Fruit fly (Drosophila melanogaster) whole organism, prepupa: ENCODE results near the gene mwh.
"Not testable (repeated sequence)": the region's sequence is repeated elsewhere in the genome, so short reads cannot be mapped to it uniquely, and the experiment has no call there.

ENCODE experiments used
- Blimp-1 ChIP-seq: fragments of 200-800 bp; sonication (Bioruptor generic); optimal IDR thresholded peaks from 3 replicates; lab custom pipeline; 2017; ENCODE audit warnings: missing biosample characterization, missing genetic modification characterization, mild to moderate bottlenecking, moderate library complexity, missing genetic modification reagents
- CG10631 ChIP-seq: fragments of 200-800 bp; sonication (Bioruptor generic); optimal IDR thresholded peaks from 2 replicates; lab custom pipeline; 2016; ENCODE audit warnings: missing biosample characterization, missing genetic modification characterization
- CG10669 ChIP-seq: fragments of 200-800 bp; sonication (Bioruptor generic); optimal IDR thresholded peaks from 3 replicates; lab custom pipeline; 2018; ENCODE audit warnings: missing biosample characterization, mild to moderate bottlenecking, missing genetic modification characterization, moderate library complexity
- CG11294 ChIP-seq: fragments of 200-800 bp; sonication (Bioruptor generic); IDR thresholded peaks from 2 replicates; pipeline ENCODE4 v1.3.6; 2022; ENCODE audit warnings: missing biosample characterization, missing genetic modification characterization
- CG15336 ChIP-seq: fragments of 200-800 bp; sonication (Bioruptor generic); IDR thresholded peaks from 2 replicates; pipeline ENCODE4 v1.3.6; 2022; ENCODE audit warnings: missing biosample characterization, missing genetic modification characterization
- CG1621 ChIP-seq: fragments of 200-800 bp; sonication (Bioruptor generic); optimal IDR thresholded peaks from 3 replicates; lab custom pipeline; 2018; ENCODE audit warnings: missing biosample characterization, mild to moderate bottlenecking, missing genetic modification characterization
- CG16779 ChIP-seq: fragments of 200-800 bp; sonication (Bioruptor generic); optimal IDR thresholded peaks from 3 replicates; lab custom pipeline; 2017; ENCODE audit warnings: missing biosample characterization, mild to moderate bottlenecking, missing genetic modification characterization
- CG3032 ChIP-seq: fragments of 200-800 bp; optimal IDR thresholded peaks from 2 replicates; lab custom pipeline; 2019; ENCODE audit warnings: missing biosample characterization, mild to moderate bottlenecking, missing genetic modification characterization, moderate library complexity
- CG32006 ChIP-seq: fragments of 200-800 bp; sonication (Bioruptor generic); optimal IDR thresholded peaks from 3 replicates; lab custom pipeline; 2017; ENCODE audit warnings: missing biosample characterization, mild to moderate bottlenecking, missing genetic modification characterization
- CG34406 ChIP-seq: fragments of 200-800 bp; sonication (Bioruptor generic); optimal IDR thresholded peaks from 3 replicates; lab custom pipeline; 2016; ENCODE audit warnings: missing biosample characterization, missing genetic modification characterization
- CG4318 ChIP-seq: fragments of 200-800 bp; sonication (Bioruptor generic); optimal IDR thresholded peaks from 3 replicates; lab custom pipeline; 2017; ENCODE audit warnings: missing biosample characterization, mild to moderate bottlenecking, missing genetic modification characterization
- CG6808 ChIP-seq: fragments of 200-800 bp; sonication (Bioruptor generic); optimal IDR thresholded peaks from 3 replicates; lab custom pipeline; 2017; ENCODE audit warnings: missing biosample characterization, missing genetic modification characterization, mild to moderate bottlenecking, moderate library complexity, missing genetic modification reagents
- CG6854 ChIP-seq: fragments of 200-800 bp; sonication (Bioruptor generic); optimal IDR thresholded peaks from 2 replicates; lab custom pipeline; 2017; ENCODE audit warnings: missing biosample characterization, mild to moderate bottlenecking, missing genetic modification characterization
- CG8119 ChIP-seq: fragments of 200-800 bp; sonication (Bioruptor generic); IDR thresholded peaks from 3 replicates; pipeline ENCODE4 v1.3.6; 2022; ENCODE audit warnings: missing biosample characterization, missing genetic modification characterization
- CG8319 ChIP-seq: fragments of 200-800 bp; sonication (Bioruptor generic); optimal IDR thresholded peaks from 3 replicates; lab custom pipeline; 2016; ENCODE audit warnings: missing biosample characterization, missing genetic modification characterization
- CG8632 ChIP-seq: fragments of 200-800 bp; sonication (Bioruptor generic); optimal IDR thresholded peaks from 3 replicates; lab custom pipeline; 2016; ENCODE audit warnings: missing biosample characterization, missing genetic modification characterization
- CG9139 ChIP-seq: fragments of 200-800 bp; sonication (Bioruptor generic); optimal IDR thresholded peaks from 3 replicates; lab custom pipeline; 2017; ENCODE audit warnings: missing biosample characterization, mild to moderate bottlenecking, missing genetic modification characterization
- Eip75B ChIP-seq: fragments of 200-800 bp; sonication (Bioruptor generic); optimal IDR thresholded peaks from 3 replicates; lab custom pipeline; 2016; ENCODE audit warnings: missing biosample characterization, missing genetic modification characterization
- Eip78C ChIP-seq: fragments of 200-800 bp; sonication (Bioruptor generic); peaks from one replicate; lab custom pipeline; 2016; ENCODE audit warnings: missing biosample characterization, missing genetic modification characterization
- Eip93F ChIP-seq: fragments of 200-800 bp; sonication (Bioruptor generic); optimal IDR thresholded peaks from 2 replicates; lab custom pipeline; 2016; ENCODE audit warnings: missing biosample characterization, mild to moderate bottlenecking, missing genetic modification characterization
- Ets21C ChIP-seq: fragments of 200-800 bp; sonication (Bioruptor generic); optimal IDR thresholded peaks from 3 replicates; lab custom pipeline; 2016; ENCODE audit warnings: missing biosample characterization, missing genetic modification characterization
- Ets96B ChIP-seq: fragments of 200-800 bp; optimal IDR thresholded peaks from 2 replicates; lab custom pipeline; 2019; ENCODE audit warnings: missing biosample characterization, mild to moderate bottlenecking, missing genetic modification characterization, moderate library complexity
- Gug ChIP-seq: fragments of 200-800 bp; sonication (Bioruptor generic); IDR thresholded peaks from 2 replicates; pipeline ENCODE4 v1.3.6; 2022; ENCODE audit warnings: missing biosample characterization, missing genetic modification characterization
- Hr38 ChIP-seq: sonication (Bioruptor generic); optimal IDR thresholded peaks from 2 replicates; lab custom pipeline; 2016; ENCODE audit warnings: missing biosample characterization, missing genetic modification characterization
- Lpt ChIP-seq: fragments of 200-800 bp; sonication (Bioruptor generic); optimal IDR thresholded peaks from 3 replicates; lab custom pipeline; 2016; ENCODE audit warnings: missing biosample characterization, missing genetic modification characterization
- Met ChIP-seq: fragments of 200-800 bp; sonication (Bioruptor generic); optimal IDR thresholded peaks from 3 replicates; lab custom pipeline; 2016; ENCODE audit warnings: missing biosample characterization, missing genetic modification characterization
- Sox102F ChIP-seq: fragments of 200-800 bp; sonication (Bioruptor generic); optimal IDR thresholded peaks from 2 replicates; lab custom pipeline; 2016; ENCODE audit warnings: missing biosample characterization, mild to moderate bottlenecking, missing genetic modification characterization
- Sox15 ChIP-seq: fragments of 200-800 bp; sonication (Bioruptor generic); optimal IDR thresholded peaks from 3 replicates; lab custom pipeline; 2016; ENCODE audit warnings: missing biosample characterization, missing genetic modification characterization
- achi ChIP-seq: fragments of 200-800 bp; sonication (Bioruptor generic); optimal IDR thresholded peaks from 3 replicates; lab custom pipeline; 2016; ENCODE audit warnings: missing biosample characterization, missing genetic modification characterization
- acj6 ChIP-seq: fragments of 200-800 bp; sonication (Bioruptor generic); optimal IDR thresholded peaks from 3 replicates; lab custom pipeline; 2016; ENCODE audit warnings: missing biosample characterization, missing genetic modification characterization
- cyc ChIP-seq: fragments of 200-800 bp; sonication (Bioruptor generic); optimal IDR thresholded peaks from 3 replicates; lab custom pipeline; 2016; ENCODE audit warnings: missing biosample characterization, missing genetic modification characterization
- dac ChIP-seq: fragments of 200-800 bp; sonication (Bioruptor generic); optimal IDR thresholded peaks from 2 replicates; lab custom pipeline; 2017; ENCODE audit warnings: missing biosample characterization, mild to moderate bottlenecking, missing genetic modification characterization
- eg ChIP-seq: fragments of 200-800 bp; sonication (Bioruptor generic); IDR thresholded peaks from 3 replicates; pipeline ENCODE4 v1.3.6; 2022; ENCODE audit warnings: missing biosample characterization, missing genetic modification characterization
- esn ChIP-seq: fragments of 200-800 bp; sonication (Bioruptor generic); optimal IDR thresholded peaks from 2 replicates; lab custom pipeline; 2016; ENCODE audit warnings: missing biosample characterization, mild to moderate bottlenecking, missing genetic modification characterization, moderate library complexity
- fd85E ChIP-seq: fragments of 200-800 bp; sonication (Bioruptor generic); optimal IDR thresholded peaks from 3 replicates; lab custom pipeline; 2016; ENCODE audit warnings: missing biosample characterization, missing genetic modification characterization
- net ChIP-seq: fragments of 200-800 bp; sonication (Bioruptor generic); optimal IDR thresholded peaks from 3 replicates; lab custom pipeline; 2016; ENCODE audit warnings: missing biosample characterization, missing genetic modification characterization
- pdm3 ChIP-seq: fragments of 200-800 bp; sonication (Bioruptor generic); optimal IDR thresholded peaks from 3 replicates; lab custom pipeline; 2016; ENCODE audit warnings: missing biosample characterization, missing genetic modification characterization
- salr ChIP-seq, 2 experiments: fragments of 200-800 bp; sonication (Bioruptor generic); optimal IDR thresholded peaks; 3 replicates each; lab custom pipeline; 2016 to 2018; ENCODE audit warnings: missing biosample characterization in 2 of 2, missing genetic modification characterization in 2 of 2, mild to moderate bottlenecking in 1 of 2
- spab ChIP-seq: fragments of 200-800 bp; sonication (Bioruptor generic); optimal IDR thresholded peaks from 2 replicates; lab custom pipeline; 2017; ENCODE audit warnings: missing biosample characterization, mild to moderate bottlenecking, missing genetic modification characterization, missing genetic modification reagents
- ss ChIP-seq, 2 experiments: fragments of 200-800 bp; sonication (Bioruptor generic); optimal IDR thresholded peaks; 2 replicates in 1 of 2; 3 replicates in 1 of 2; lab custom pipeline; 2017 to 2018; ENCODE audit warnings: mild to moderate bottlenecking in 2 of 2, missing biosample characterization in 2 of 2, missing genetic modification characterization in 2 of 2, moderate library complexity in 1 of 2
- svp ChIP-seq: fragments of 200-800 bp; sonication (Bioruptor generic); peaks from one replicate; lab custom pipeline; 2016; ENCODE audit warnings: missing biosample characterization, missing genetic modification characterization
- topi ChIP-seq: fragments of 200-800 bp; sonication (Bioruptor generic); optimal IDR thresholded peaks from 3 replicates; lab custom pipeline; 2016; ENCODE audit warnings: missing biosample characterization, missing genetic modification characterization
- vri ChIP-seq: fragments of 200-800 bp; sonication (Bioruptor generic); optimal IDR thresholded peaks from 3 replicates; lab custom pipeline; 2016; ENCODE audit warnings: missing biosample characterization, mild to moderate bottlenecking, missing genetic modification characterization

mwh gene

dm6 chr3L:1238219-1238618, 37.6 kb downstream of the mwh start, which contains the start of gene CG9192:
Gene CG9192 (minus strand): TSS chr3L:1238319.
- TF ChIP-seq CG10631 (no peak), acj6 (no peak), CG16779 (tag; lab: Kevin White, UChicago) (no peak), eg (GFP tag; lab: Robert Waterston, UW) (no peak), CG9139 (GFP tag; lab: Kevin White, UChicago) (no peak), ss (GFP tag; optimal IDR thresholded peaks at IDR 0.05; lab: Kevin White, UChicago) (no peak), achi (GFP tag; lab: Kevin White, UChicago) (no peak), dac (GFP tag; lab: Kevin White, UChicago) (no peak), CG11294 (GFP tag; lab: Robert Waterston, UW) (no peak), Sox15 (GFP tag; lab: Kevin White, UChicago) (no peak), Gug (GFP tag; lab: Robert Waterston, UW) (no peak), CG6808 (GFP tag; lab: Kevin White, UChicago) (no peak), Ets96B (tag; lab: Kevin White, UChicago) (no peak)

dm6 chr3L:1245810-1246209, 45.2 kb downstream of the mwh start, which contains the start of gene Klp61F:
Gene Klp61F (minus strand): TSS chr3L:1245910.
- TF ChIP-seq cyc (GFP tag; lab: Kevin White, UChicago); svp (GFP tag; lab: Kevin White, UChicago); CG6854: not testable (repeated sequence)

dm6 chr3L:1246823-1247222, 46.2 kb downstream of the mwh start, which contains the start of gene CG32318:
Gene CG32318 (minus strand): TSS chr3L:1246923.
- not testable (repeated sequence) for TF ChIP-seq CG1621; cyc (GFP tag; lab: Kevin White, UChicago); fd85E (GFP tag; lab: Kevin White, UChicago)

dm6 chr3L:1247627-1248295, 47.2 kb downstream of the mwh start, which contains the start of the genes Psf1 and Sac1:
Gene Psf1 (minus strand): TSS chr3L:1247677.
Gene Sac1 (plus strand): TSS chr3L:1247817.
- TF ChIP-seq achi (GFP tag; lab: Kevin White, UChicago) = peak; percentile 14
- no peak for TF ChIP-seq Sox102F
- TF ChIP-seq CG15336 (GFP tag; lab: Robert Waterston, UW) = no peak
- peak; percentile 24 for TF ChIP-seq Met (GFP tag; lab: Kevin White, UChicago)
- TF ChIP-seq Gug (GFP tag; lab: Robert Waterston, UW) = no peak
- no peak for TF ChIP-seq net
- peak; percentile 35 for TF ChIP-seq CG32006 (GFP tag; lab: Kevin White, UChicago)
- TF ChIP-seq Lpt = no peak
- TF ChIP-seq acj6 = peak; percentile 45
- TF ChIP-seq CG11294 (GFP tag; lab: Robert Waterston, UW) = no peak
- TF ChIP-seq eg (GFP tag; lab: Robert Waterston, UW) = no peak
- TF ChIP-seq svp (GFP tag; lab: Kevin White, UChicago) = peak; percentile 81
- peak; percentile 34 for TF ChIP-seq CG10631
- TF ChIP-seq CG8119 (GFP tag; lab: Robert Waterston, UW) = no peak
- no peak for TF ChIP-seq CG8319 (GFP tag; lab: Kevin White, UChicago)
- TF ChIP-seq fd85E (GFP tag; lab: Kevin White, UChicago) = no peak
- TF ChIP-seq cyc (GFP tag; lab: Kevin White, UChicago) = peak; percentile 54
- TF ChIP-seq salr (GFP tag; optimal IDR thresholded peaks at IDR 0.05; lab: Kevin White, UChicago) = no peak
- no peak for TF ChIP-seq CG6854
- TF ChIP-seq Hr38 = no peak
- TF ChIP-seq CG3032 = peak; percentile 58
- TF ChIP-seq spab (GFP tag; lab: Kevin White, UChicago) = no peak
- peak; percentile 27 for TF ChIP-seq topi
- peak; percentile 48 for TF ChIP-seq Ets21C (GFP tag; lab: Kevin White, UChicago)
- TF ChIP-seq Blimp-1 (GFP tag; lab: Kevin White, UChicago) = no peak
- no peak for TF ChIP-seq Eip75B
- no peak for TF ChIP-seq Eip93F (GFP tag; lab: Kevin White, UChicago)
- no peak for TF ChIP-seq CG4318 (GFP tag; lab: Kevin White, UChicago)
- no peak for TF ChIP-seq CG10669 (GFP tag; lab: Kevin White, UChicago)
- peak; percentile 50 for TF ChIP-seq pdm3
- no peak for TF ChIP-seq CG9139 (GFP tag; lab: Kevin White, UChicago)
- no peak for TF ChIP-seq vri (GFP tag; lab: Kevin White, UChicago)
- peak; percentile 86 for TF ChIP-seq Eip78C (GFP tag; lab: Kevin White, UChicago)
- no peak for TF ChIP-seq CG8632 (GFP tag; lab: Kevin White, UChicago)
- TF ChIP-seq CG34406 (GFP tag; lab: Kevin White, UChicago) = peak; percentile 7
- peak; percentile 48 for TF ChIP-seq esn
- no peak for TF ChIP-seq CG1621
